Worm (Caenorhabditis elegans): ENCODE data around the gene citk-2.

Gene citk-2

DNA sequence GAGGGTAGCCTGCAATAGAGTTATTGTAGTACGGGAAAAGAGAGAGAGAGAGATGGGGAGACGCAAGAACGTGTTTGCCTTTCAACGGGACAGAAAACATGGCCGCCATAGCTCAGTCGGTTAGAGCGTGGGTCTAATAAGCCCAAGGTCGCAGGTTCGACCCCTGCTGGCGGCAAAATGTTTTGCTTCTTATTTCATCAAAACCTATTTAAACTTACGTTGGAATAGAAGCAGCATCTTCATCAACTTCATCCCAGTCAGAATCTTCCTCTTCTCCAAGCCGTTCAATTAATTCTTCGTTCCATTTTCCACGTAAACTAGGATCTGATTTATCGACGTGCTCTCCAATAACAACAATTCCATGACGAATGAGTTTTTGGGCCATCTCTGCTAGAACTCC, 33.3 kb downstream of the citk-2 start (continued):
- peak; percentile 58 for TF ChIP-seq mec-3 (tag; optimal IDR thresholded peaks at IDR 0.05; ENCODE audit: borderline replicate concordance)
- TF ChIP-seq ceh-45 (GFP tag; IDR thresholded peaks at IDR 0.05): peak; percentile 77; the same call in 1 of the 2 replicates
- TF ChIP-seq F13H6.1 (tag; optimal IDR thresholded peaks at IDR 0.05): peak; percentile 86
- TF ChIP-seq elt-2 (tag; optimal IDR thresholded peaks at IDR 0.05): peak; percentile 100
- peak; percentile 79 for TF ChIP-seq hlh-8 (tag; optimal IDR thresholded peaks at IDR 0.05)
- peak; percentile 85 for TF ChIP-seq C38D4.7 (GFP tag; optimal IDR thresholded peaks at IDR 0.05)
- peak; percentile 81 for TF ChIP-seq madf-2 (tag; optimal IDR thresholded peaks at IDR 0.05)
- peak; percentile 89 for TF ChIP-seq unc-86 (tag; optimal IDR thresholded peaks at IDR 0.05)
- peak; percentile 72 for TF ChIP-seq ceh-24 (tag; optimal IDR thresholded peaks at IDR 0.05)
- TF ChIP-seq eyg-1 (tag; optimal IDR thresholded peaks at IDR 0.05): peak; percentile 88
- peak; percentile 73 for TF ChIP-seq zip-5 (tag; optimal IDR thresholded peaks at IDR 0.05)
- TF ChIP-seq ceh-48 (tag; optimal IDR thresholded peaks at IDR 0.05): peak; percentile 77
- TF ChIP-seq ama-1 (optimal IDR thresholded peaks at IDR 0.05): no peak
- peak; percentile 91 for TF ChIP-seq ceh-18 (tag; optimal IDR thresholded peaks at IDR 0.05)
- TF ChIP-seq ceh-30 (tag; optimal IDR thresholded peaks at IDR 0.05): no peak
- TF ChIP-seq dve-1 (tag; optimal IDR thresholded peaks at IDR 0.05): peak; percentile 83
- peak; percentile 78 for TF ChIP-seq K09A11.1 (tag; optimal IDR thresholded peaks at IDR 0.05; ENCODE audit: insufficient read depth)
- peak; percentile 91 for TF ChIP-seq ceh-34 (tag; optimal IDR thresholded peaks at IDR 0.05)
- TF ChIP-seq pros-1 (tag; optimal IDR thresholded peaks at IDR 0.05): peak; percentile 34
- peak; percentile 86 for TF ChIP-seq unc-3 (GFP tag; conservative IDR thresholded peaks at IDR 0.05)
- peak; percentile 81 for TF ChIP-seq unc-3 (tag; optimal IDR thresholded peaks at IDR 0.05)
- peak; percentile 88 for TF ChIP-seq pat-9 (tag; optimal IDR thresholded peaks at IDR 0.05)
- peak; percentile 85 for TF ChIP-seq Y22D7AL.16 (tag; optimal IDR thresholded peaks at IDR 0.05)

DNA sequence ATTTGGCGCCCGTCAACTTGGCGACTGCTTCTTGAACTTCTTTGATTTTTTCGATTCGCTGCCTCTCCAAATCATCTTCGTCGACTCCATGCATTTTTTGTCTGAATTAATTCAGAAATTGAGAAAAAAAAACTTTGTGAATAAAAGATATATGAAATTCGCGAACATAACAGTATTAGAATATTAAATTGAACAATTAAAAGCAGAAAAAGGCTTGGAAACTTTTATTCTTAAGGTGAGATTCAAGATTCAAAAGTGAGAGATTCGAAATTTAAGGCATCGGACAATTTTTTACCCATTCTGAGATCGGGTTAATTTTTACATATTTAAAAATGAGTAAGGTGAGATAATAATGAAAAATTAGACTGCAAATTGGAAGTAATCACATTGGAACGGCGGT, 34.6 kb downstream of the citk-2 start, which contains the start of gene F33G12.3:
TSS of gene F33G12.3 (minus strand) at position 101 of the 400 bp plus-strand sequence.
- TF ChIP-seq unc-86 (tag; optimal IDR thresholded peaks at IDR 0.05) (no peak), hlh-6 (tag; optimal IDR thresholded peaks at IDR 0.05) (no peak), ceh-9 (tag; optimal IDR thresholded peaks at IDR 0.05) (no peak), zip-5 (tag; optimal IDR thresholded peaks at IDR 0.05) (no peak), dmd-4 (tag; optimal IDR thresholded peaks at IDR 0.05; ENCODE audit: borderline replicate concordance) (no peak), sdc-2 (tag; optimal IDR thresholded peaks at IDR 0.05) (no peak), lim-6 (tag; optimal IDR thresholded peaks at IDR 0.05) (no peak), dve-1 (tag; optimal IDR thresholded peaks at IDR 0.05) (no peak), hlh-15 (tag; optimal IDR thresholded peaks at IDR 0.05) (no peak), pax-1 (tag; optimal IDR thresholded peaks at IDR 0.05) (no peak), ets-4 (tag; optimal IDR thresholded peaks at IDR 0.05) (no peak), ceh-31 (tag; optimal IDR thresholded peaks at IDR 0.05) (no peak), nhr-11 (tag; optimal IDR thresholded peaks at IDR 0.05) (no peak), unc-55 (GFP tag; optimal IDR thresholded peaks at IDR 0.05) (no peak), ceh-30 (tag; optimal IDR thresholded peaks at IDR 0.05) (no peak), T23F11.4 (GFP tag; optimal IDR thresholded peaks at IDR 0.05) (no peak), ztf-16 (tag; optimal IDR thresholded peaks at IDR 0.05) (no peak)

DNA sequence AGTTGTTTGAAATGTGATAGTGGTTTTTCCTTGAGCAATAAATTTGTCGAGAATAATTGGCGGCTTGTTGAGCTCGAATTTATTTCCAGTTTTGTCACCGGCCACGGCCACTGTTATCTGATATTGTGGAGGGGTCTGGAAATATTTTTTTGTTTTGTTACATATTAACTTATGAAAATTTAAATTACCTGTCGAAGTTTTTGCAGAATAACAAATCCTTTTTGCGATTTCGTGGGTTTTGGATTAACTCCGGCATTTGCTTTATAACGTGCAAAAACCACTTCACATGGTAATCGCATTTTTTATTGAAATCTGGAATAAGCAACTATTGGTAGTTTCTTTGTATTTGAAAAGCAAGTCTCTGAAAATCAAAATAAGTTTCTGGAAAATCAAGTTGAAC, 36.8 kb downstream of the citk-2 start, which contains the start of gene lrr-1:
TSS of gene lrr-1 (minus strand) at position 312 of the 400 bp plus-strand sequence.
- TF ChIP-seq lim-6 (tag; optimal IDR thresholded peaks at IDR 0.05) (no peak), ceh-24 (tag; optimal IDR thresholded peaks at IDR 0.05) (no peak), hlh-30 (tag; optimal IDR thresholded peaks at IDR 0.05; ENCODE audit: insufficient read depth) (no peak), syd-9 (tag; optimal IDR thresholded peaks at IDR 0.05) (no peak), ceh-9 (tag; optimal IDR thresholded peaks at IDR 0.05) (no peak), tbx-7 (tag; optimal IDR thresholded peaks at IDR 0.05) (no peak), unc-86 (tag; optimal IDR thresholded peaks at IDR 0.05) (no peak), npax-4 (tag; optimal IDR thresholded peaks at IDR 0.05) (no peak), dmd-4 (tag; optimal IDR thresholded peaks at IDR 0.05; ENCODE audit: borderline replicate concordance) (no peak), ceh-48 (tag; optimal IDR thresholded peaks at IDR 0.05) (no peak), ceh-2 (tag; optimal IDR thresholded peaks at IDR 0.05) (no peak), nfya-1 (tag; optimal IDR thresholded peaks at IDR 0.05) (no peak), unc-3 (GFP tag; conservative IDR thresholded peaks at IDR 0.05) (no peak), unc-3 (tag; optimal IDR thresholded peaks at IDR 0.05) (no peak), sdc-2 (tag; optimal IDR thresholded peaks at IDR 0.05) (no peak), pag-3 (tag; optimal IDR thresholded peaks at IDR 0.05; ENCODE audit: borderline replicate concordance) (no peak), lin-11 (tag; optimal IDR thresholded peaks at IDR 0.05) (no peak), odd-2 (tag; optimal IDR thresholded peaks at IDR 0.05) (no peak)
